Worm (Caenorhabditis elegans) whole organism, midembryonic: ENCODE results near the gene C15C8.5.

Experiments used
- T22C8.4 ChIP-seq: fragments of 200-800 bp; sonication (Bioruptor generic); IDR thresholded peaks from 2 replicates; pipeline ENCODE4 v1.3.6; 2022; ENCODE audit warnings: missing genetic modification characterization, missing compliant biosample characterization
- cog-1 ChIP-seq: sonication (generic microtip); optimal IDR thresholded peaks from 2 replicates; lab custom pipeline; 2016; ENCODE audit warnings: missing genetic modification characterization, missing compliant biosample characterization
- flt-1 ChIP-seq: fragments of 200-800 bp; sonication (Bioruptor generic); IDR thresholded peaks from 2 replicates; pipeline ENCODE4 v1.3.6; 2022; ENCODE audit warnings: missing genetic modification characterization, missing compliant biosample characterization
- klf-2 ChIP-seq: fragments of 200-800 bp; sonication (Bioruptor generic); conservative IDR thresholded peaks from 2 replicates; pipeline ENCODE4 v1.3.6; 2022; ENCODE audit warnings: missing genetic modification reagents, missing genetic modification characterization, missing compliant biosample characterization
- med-1 ChIP-seq: sonication (generic microtip); optimal IDR thresholded peaks from 2 replicates; lab custom pipeline; 2017; ENCODE audit warnings: missing genetic modification characterization, mild to moderate bottlenecking, missing compliant biosample characterization, antibody characterized with exemption, missing genetic modification reagents; ENCODE audit not compliant: insufficient read depth
- ref-1 ChIP-seq: fragments of 200-800 bp; sonication (Bioruptor generic); conservative IDR thresholded peaks from 2 replicates; pipeline ENCODE4 v1.3.6; 2022; ENCODE audit warnings: missing genetic modification reagents, missing genetic modification characterization, missing compliant biosample characterization
- tab-1 ChIP-seq: fragments of 200-800 bp; sonication (Bioruptor generic); IDR thresholded peaks from 2 replicates; pipeline ENCODE4 v1.3.6; 2022; ENCODE audit warnings: missing genetic modification characterization, missing compliant biosample characterization
- ztf-23 ChIP-seq: fragments of 200-800 bp; sonication (Bioruptor generic); IDR thresholded peaks from 2 replicates; pipeline ENCODE4 v1.3.6; 2022; ENCODE audit warnings: missing genetic modification reagents, missing genetic modification characterization, missing compliant biosample characterization
- ztf-29 ChIP-seq: fragments of 200-800 bp; sonication (Bioruptor generic); IDR thresholded peaks from 2 replicates; pipeline ENCODE4 v1.3.6; 2022; ENCODE audit warnings: missing genetic modification reagents, missing genetic modification characterization, missing compliant biosample characterization

The C15C8.5 gene

ce11 chrV:12747856-12748255 is at the start of gene C15C8.5:
C15C8.5 (plus strand) TSS chrV:12748007.
- TF ChIP-seq ref-1 (no peak), T22C8.4 (no peak), ztf-29 (GFP tag; lab: Robert Waterston, UW) (no peak), klf-2 (GFP tag; lab: Robert Waterston, UW) (no peak), flt-1 (no peak), tab-1 (no peak), cog-1 (no peak), med-1 (GFP tag; lab: Kevin White, UChicago) (no peak), ztf-23 (no peak)

ce11 chrV:12701613-12702012 is 46.2 kb upstream of the C15C8.5 start:
- no peak for TF ChIP-seq flt-1
- TF ChIP-seq ref-1, result no peak
- no peak for TF ChIP-seq klf-2 (GFP tag; lab: Robert Waterston, UW)
- no peak for TF ChIP-seq ztf-23
- TF ChIP-seq tab-1, result no peak
- no peak for TF ChIP-seq med-1 (GFP tag; lab: Kevin White, UChicago)
- no peak for TF ChIP-seq ztf-29 (GFP tag; lab: Robert Waterston, UW)
- TF ChIP-seq cog-1, result no peak

ce11 chrV:12704077-12704476 is 43.7 kb upstream of the C15C8.5 start, which contains the start of gene R11D1.1:
R11D1.1 (plus strand) TSS chrV:12704377.
- TF ChIP-seq cog-1 (no peak), ztf-23 (no peak), tab-1 (no peak), ztf-29 (GFP tag; lab: Robert Waterston, UW) (no peak), flt-1 (no peak), ref-1 (no peak), klf-2 (GFP tag; lab: Robert Waterston, UW) (no peak), T22C8.4 (no peak), med-1 (GFP tag; lab: Kevin White, UChicago) (no peak)

ce11 chrV:12706511-12706910 is 41.3 kb upstream of the C15C8.5 start:
- TF ChIP-seq ref-1 (no peak), klf-2 (GFP tag; lab: Robert Waterston, UW) (no peak), ztf-29 (GFP tag; lab: Robert Waterston, UW) (no peak), T22C8.4 (no peak), cog-1 (no peak), tab-1 (no peak), med-1 (GFP tag; lab: Kevin White, UChicago) (no peak), flt-1 (no peak), ztf-23 (no peak)

- no peak for TF ChIP-seq T22C8.4
- no peak for TF ChIP-seq med-1 (GFP tag; lab: Kevin White, UChicago)
- no peak for TF ChIP-seq flt-1
- TF ChIP-seq ztf-29 (GFP tag; lab: Robert Waterston, UW), result no peak
- TF ChIP-seq cog-1, result no peak
- TF ChIP-seq ref-1, result no peak
- no peak for TF ChIP-seq klf-2 (GFP tag; lab: Robert Waterston, UW)
- TF ChIP-seq ztf-23, result no peak
- TF ChIP-seq tab-1, result no peak
Measured at ce11 chrV:12708305-12708704, 39.5 kb upstream of the C15C8.5 start, which contains the start of gene R11D1.2. R11D1.2 (plus strand) TSS chrV:12708605.

- TF ChIP-seq med-1 (GFP tag; lab: Kevin White, UChicago), result no peak
- no peak for TF ChIP-seq cog-1
- no peak for TF ChIP-seq T22C8.4
- no peak for TF ChIP-seq flt-1
- TF ChIP-seq ztf-23, result no peak
Measured at ce11 chrV:12711999-12712398, 35.8 kb upstream of the C15C8.5 start, which contains the start of gene R11D1.3. R11D1.3 (minus strand) TSS chrV:12712099.

ce11 chrV:12714120-12714519 is 33.7 kb upstream of the C15C8.5 start, which contains the start of gene R11D1.4:
R11D1.4 (minus strand) TSS chrV:12714220.
- TF ChIP-seq T22C8.4 (no peak), tab-1 (no peak), flt-1 (no peak), med-1 (GFP tag; lab: Kevin White, UChicago) (no peak), ztf-29 (GFP tag; lab: Robert Waterston, UW) (no peak), ref-1 (no peak), cog-1 (no peak), klf-2 (GFP tag; lab: Robert Waterston, UW) (no peak), ztf-23 (no peak)

- no peak for TF ChIP-seq med-1 (GFP tag; lab: Kevin White, UChicago)
Measured at ce11 chrV:12716447-12716846, 31.4 kb upstream of the C15C8.5 start, which contains the start of gene str-178. str-178 (minus strand) TSS chrV:12716547.

ce11 chrV:12718622-12719021 is 29.2 kb upstream of the C15C8.5 start, which contains the start of gene str-181:
str-181 (minus strand) TSS chrV:12718722.
- TF ChIP-seq ztf-29 (GFP tag; lab: Robert Waterston, UW) (no peak), flt-1 (no peak), ztf-23 (no peak), T22C8.4 (no peak), tab-1 (no peak), med-1 (GFP tag; lab: Kevin White, UChicago) (no peak), ref-1 (no peak), cog-1 (no peak), klf-2 (GFP tag; lab: Robert Waterston, UW) (no peak)

ce11 chrV:12719713-12720112 is 28.1 kb upstream of the C15C8.5 start, which contains the start of gene R11D1.7:
R11D1.7 (plus strand) TSS chrV:12720013.
- TF ChIP-seq ztf-29 (GFP tag; lab: Robert Waterston, UW) (no peak), med-1 (GFP tag; lab: Kevin White, UChicago) (no peak), cog-1 (no peak), tab-1 (no peak)

ce11 chrV:12725893-12726292 is 21.9 kb upstream of the C15C8.5 start, which contains the start of gene R11D1.12:
R11D1.12 (minus strand) TSS chrV:12725993.
- TF ChIP-seq tab-1 (no peak), ztf-23 (no peak), T22C8.4 (no peak), cog-1 (no peak)
